Worm (Caenorhabditis elegans) whole organism, mixed stage, embryonic: ENCODE results near the gene unc-53.
A peak's percentile ranks its signal among the peaks of the same experiment; 100 is the strongest.

ENCODE experiments used
- bed-3 ChIP-seq: fragments of 200-800 bp; sonication (Bioruptor generic); optimal IDR thresholded peaks from 3 replicates; lab custom pipeline; 2018; ENCODE audit warnings: mild to moderate bottlenecking, missing genetic modification characterization, moderate library complexity, missing compliant biosample characterization
- blmp-1 ChIP-seq: fragments of 150-350 bp; optimal IDR thresholded peaks from 2 replicates; lab custom pipeline; 2014; ENCODE audit warnings: missing biosample characterization, missing genetic modification characterization
- ceh-43 ChIP-seq: fragments of 200-800 bp; sonication (Bioruptor generic); optimal IDR thresholded peaks from 2 replicates; lab custom pipeline; 2018; ENCODE audit warnings: mild to moderate bottlenecking, missing genetic modification characterization, moderate library complexity, missing compliant biosample characterization
- ceh-83 ChIP-seq: fragments of 200-800 bp; sonication (Bioruptor generic); optimal IDR thresholded peaks from 2 replicates; lab custom pipeline; 2018; ENCODE audit warnings: mild to moderate bottlenecking, missing genetic modification characterization, missing compliant biosample characterization
- ces-1 ChIP-seq: fragments of 150-350 bp; optimal IDR thresholded peaks from 2 replicates; lab custom pipeline; 2014; ENCODE audit warnings: missing biosample characterization, missing genetic modification reagents, missing genetic modification characterization
- cnd-1 ChIP-seq: fragments of 200-800 bp; sonication (Bioruptor generic); optimal IDR thresholded peaks from 2 replicates; lab custom pipeline; 2018; ENCODE audit warnings: mild to moderate bottlenecking, missing genetic modification characterization, missing compliant biosample characterization
- drap-1 ChIP-seq: fragments of 200-800 bp; sonication (Bioruptor generic); optimal IDR thresholded peaks from 3 replicates; lab custom pipeline; 2018; ENCODE audit warnings: mild to moderate bottlenecking, missing genetic modification characterization, missing compliant biosample characterization
- elt-1 ChIP-seq: sonication (generic microtip); optimal IDR thresholded peaks from 2 replicates; lab custom pipeline; 2017; ENCODE audit warnings: missing genetic modification characterization, mild to moderate bottlenecking, missing compliant biosample characterization, antibody characterized with exemption, moderate library complexity, borderline replicate concordance; ENCODE audit not compliant: insufficient read depth
- elt-3 ChIP-seq: fragments of 150-350 bp; optimal IDR thresholded peaks from 2 replicates; lab custom pipeline; 2014; ENCODE audit warnings: missing biosample characterization, missing genetic modification characterization
- ham-2 ChIP-seq: fragments of 200-800 bp; sonication (Bioruptor generic); optimal IDR thresholded peaks from 2 replicates; lab custom pipeline; 2018; ENCODE audit warnings: mild to moderate bottlenecking, missing genetic modification characterization, missing compliant biosample characterization
- hlh-1 ChIP-seq: fragments of 150-350 bp; optimal IDR thresholded peaks from 2 replicates; lab custom pipeline; 2014; ENCODE audit warnings: missing biosample characterization, missing genetic modification reagents, missing genetic modification characterization
- lin-13 ChIP-seq: fragments of 150-350 bp; optimal IDR thresholded peaks from 2 replicates; lab custom pipeline; 2014; ENCODE audit warnings: missing biosample characterization, missing genetic modification characterization
- lin-32 ChIP-seq: fragments of 200-800 bp; sonication (Bioruptor generic); optimal IDR thresholded peaks from 2 replicates; lab custom pipeline; 2018; ENCODE audit warnings: mild to moderate bottlenecking, missing genetic modification characterization, missing compliant biosample characterization
- lsy-2 ChIP-seq: fragments of 150-350 bp; optimal IDR thresholded peaks from 2 replicates; lab custom pipeline; 2014; ENCODE audit warnings: missing biosample characterization, missing genetic modification characterization
- mab-5 ChIP-seq: fragments of 150-350 bp; optimal IDR thresholded peaks from 2 replicates; lab custom pipeline; 2014; ENCODE audit warnings: missing biosample characterization, missing genetic modification characterization
- mep-1 ChIP-seq: fragments of 150-350 bp; optimal IDR thresholded peaks from 2 replicates; lab custom pipeline; 2017; ENCODE audit warnings: missing biosample characterization, missing genetic modification reagents, missing genetic modification characterization, inconsistent platforms
- mls-2 ChIP-seq: sonication (generic microtip); optimal IDR thresholded peaks from 2 replicates; lab custom pipeline; 2016; ENCODE audit warnings: mild to moderate bottlenecking, missing genetic modification characterization, moderate library complexity, missing compliant biosample characterization
- nhr-12 ChIP-seq: fragments of 150-350 bp; optimal IDR thresholded peaks from 2 replicates; lab custom pipeline; 2014; ENCODE audit warnings: missing biosample characterization, missing genetic modification characterization
- nhr-2 ChIP-seq: fragments of 150-350 bp; optimal IDR thresholded peaks from 2 replicates; lab custom pipeline; 2014; ENCODE audit warnings: missing biosample characterization, missing genetic modification characterization
- nhr-237 ChIP-seq: fragments of 150-350 bp; optimal IDR thresholded peaks from 2 replicates; lab custom pipeline; 2014; ENCODE audit warnings: missing biosample characterization, missing genetic modification characterization
- nhr-28 ChIP-seq: fragments of 150-350 bp; optimal IDR thresholded peaks from 2 replicates; lab custom pipeline; 2014; ENCODE audit warnings: missing biosample characterization, missing genetic modification characterization
- nhr-76 ChIP-seq: sonication (generic microtip); optimal IDR thresholded peaks from 2 replicates; lab custom pipeline; 2017; ENCODE audit warnings: missing biosample characterization, missing genetic modification characterization
- pha-4 ChIP-seq: fragments of 150-350 bp; optimal IDR thresholded peaks from 2 replicates; lab custom pipeline; 2018; ENCODE audit warnings: missing biosample characterization, missing genetic modification reagents, missing genetic modification characterization
- sem-2 ChIP-seq: fragments of 200-800 bp; sonication (Bioruptor generic); optimal IDR thresholded peaks from 2 replicates; lab custom pipeline; 2018; ENCODE audit warnings: mild to moderate bottlenecking, missing genetic modification characterization, missing compliant biosample characterization
- snpc-4 ChIP-seq: fragments of 150-350 bp; optimal IDR thresholded peaks from 2 replicates; lab custom pipeline; 2014; ENCODE audit warnings: missing biosample characterization, missing genetic modification characterization
- sptf-1 ChIP-seq: sonication (generic microtip); optimal IDR thresholded peaks from 2 replicates; lab custom pipeline; 2017; ENCODE audit warnings: mild to moderate bottlenecking, missing genetic modification characterization, moderate library complexity, missing compliant biosample characterization
- tbx-8 ChIP-seq: fragments of 200-800 bp; sonication (Bioruptor generic); optimal IDR thresholded peaks from 2 replicates; lab custom pipeline; 2018; ENCODE audit warnings: mild to moderate bottlenecking, missing genetic modification characterization, moderate library complexity, missing compliant biosample characterization
- unc-120 ChIP-seq: sonication (generic microtip); optimal IDR thresholded peaks from 2 replicates; lab custom pipeline; 2017; ENCODE audit warnings: missing genetic modification characterization, missing compliant biosample characterization; ENCODE audit not compliant: poor library complexity, severe bottlenecking
- unc-62 ChIP-seq: fragments of 150-350 bp; optimal IDR thresholded peaks from 2 replicates; lab custom pipeline; 2014; ENCODE audit warnings: missing biosample characterization, missing genetic modification reagents, missing genetic modification characterization
- zip-8 ChIP-seq: fragments of 150-350 bp; optimal IDR thresholded peaks from 2 replicates; lab custom pipeline; 2014; ENCODE audit warnings: missing biosample characterization, missing genetic modification characterization
- ztf-11 ChIP-seq: fragments of 150-350 bp; optimal IDR thresholded peaks from 2 replicates; lab custom pipeline; 2014; ENCODE audit warnings: missing biosample characterization, missing genetic modification characterization

Gene unc-53

DNA sequence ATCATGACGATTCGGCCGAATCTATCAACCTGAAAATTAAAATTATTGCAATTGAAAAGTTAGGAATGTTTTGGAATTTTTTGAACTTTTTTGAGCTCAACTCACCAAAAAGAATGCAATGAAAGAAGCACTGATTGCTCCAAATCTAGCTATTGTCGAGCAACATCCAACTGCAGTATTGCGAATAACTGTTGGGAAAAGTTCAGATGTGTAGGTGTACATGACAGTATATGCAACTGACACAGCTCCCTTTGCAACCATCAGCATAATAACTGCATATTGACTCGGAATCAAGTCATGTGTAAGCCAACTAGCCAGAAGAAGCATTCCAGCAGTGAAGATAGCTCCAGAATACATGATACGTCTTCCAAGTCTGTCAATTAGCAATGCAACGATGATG, 36.7 kb downstream of the unc-53 start:
- no peak for TF ChIP-seq ces-1 (GFP tag; lab: Kevin White, UChicago)
- TF ChIP-seq tbx-8, result no peak
- no peak for TF ChIP-seq ceh-83
- TF ChIP-seq sptf-1 (tag; lab: Kevin White, UChicago), result no peak
- TF ChIP-seq nhr-2, result no peak
- no peak for TF ChIP-seq lsy-2
- no peak for TF ChIP-seq nhr-76 (tag; lab: Kevin White, UChicago)
- no peak for TF ChIP-seq nhr-237
- no peak for TF ChIP-seq cnd-1 (tag; lab: Kevin White, UChicago)
- no peak for TF ChIP-seq ceh-43
- no peak for TF ChIP-seq unc-62 (GFP tag; lab: Kevin White, UChicago)
- no peak for TF ChIP-seq mls-2 (tag; lab: Kevin White, UChicago)
- no peak for TF ChIP-seq mep-1 (tag; lab: Kevin White, UChicago)
- TF ChIP-seq mab-5, result no peak

DNA sequence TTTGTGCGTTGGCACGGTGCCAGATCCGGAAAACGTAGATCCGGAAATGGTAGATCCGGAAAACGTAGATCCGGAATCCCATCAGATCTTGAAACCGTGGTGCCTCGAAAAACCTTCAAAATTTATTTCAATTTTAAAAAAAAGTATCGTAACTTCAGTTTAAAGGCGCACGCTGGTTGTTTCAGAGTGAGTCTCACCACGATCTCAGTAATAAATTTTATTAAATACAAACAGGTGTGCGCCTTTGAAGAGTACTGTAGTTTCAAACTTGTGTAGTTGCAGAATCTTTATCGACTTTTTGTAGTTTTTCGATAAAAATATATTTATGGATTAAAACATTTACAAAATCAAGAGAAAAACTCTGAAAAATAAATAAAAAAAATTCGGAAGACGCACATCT, 38.6 kb downstream of the unc-53 start:
- TF ChIP-seq nhr-2 (no peak), nhr-12 (no peak), ces-1 (GFP tag; lab: Kevin White, UChicago) (no peak), elt-3 (tag; lab: Kevin White, UChicago) (no peak), ztf-11 (tag; lab: Kevin White, UChicago) (no peak)

DNA sequence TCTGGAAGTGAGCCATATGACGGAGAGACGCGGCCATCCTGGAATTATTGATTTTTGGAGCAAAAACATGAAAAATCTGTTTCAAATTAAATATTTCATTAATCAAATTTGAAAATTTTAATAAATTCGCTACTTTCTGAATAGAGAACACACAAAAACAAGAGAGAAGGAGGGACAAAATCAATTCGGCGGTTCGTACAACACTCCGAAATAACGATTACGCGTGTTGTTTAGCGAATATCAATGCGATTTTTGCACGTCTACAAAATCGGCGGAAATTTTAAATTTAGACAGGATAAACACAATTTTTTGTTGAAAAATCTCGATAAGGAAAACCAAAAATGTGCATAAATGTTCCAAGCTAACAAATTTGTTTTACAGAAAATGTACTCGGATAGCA, 39.4 kb downstream of the unc-53 start, which contains the start of the genes sdhd-1 and ilkp-1:
Gene sdhd-1 (minus strand): TSS at position 38 of the 400 bp plus-strand sequence.
Gene ilkp-1 (plus strand): TSS at position 380 of the 400 bp plus-strand sequence.
- TF ChIP-seq lin-32 (GFP tag; lab: Kevin White, UChicago) (no peak), ces-1 (GFP tag; lab: Kevin White, UChicago) (peak; percentile 71), lsy-2 (peak; percentile 49)

DNA sequence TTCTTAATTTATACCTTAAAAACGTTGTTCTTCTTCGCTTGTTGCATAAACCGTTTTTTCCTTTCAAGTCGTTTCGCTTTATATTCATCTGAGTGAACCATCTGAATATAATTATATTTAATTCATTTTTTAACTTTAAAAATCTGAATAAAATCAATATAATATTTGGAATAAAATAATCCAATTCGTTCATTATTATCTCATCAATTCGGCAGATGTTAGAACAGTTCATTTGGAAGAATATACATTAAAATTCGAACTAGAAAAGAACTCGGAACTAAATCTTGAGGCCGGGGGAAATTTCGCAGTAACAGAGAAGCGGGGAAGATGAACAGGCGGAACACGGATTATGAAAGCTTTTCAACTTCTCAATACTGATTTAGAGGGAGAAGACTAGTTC, 40.3 kb downstream of the unc-53 start, which contains the start of gene F33A8.4:
Gene F33A8.4 (minus strand): TSS at position 101 of the 400 bp plus-strand sequence.
- no peak for TF ChIP-seq hlh-1 (tag; lab: Kevin White, UChicago)
- no peak for TF ChIP-seq cnd-1 (tag; lab: Kevin White, UChicago)
- TF ChIP-seq zip-8 (tag; lab: Kevin White, UChicago), result no peak
- TF ChIP-seq bed-3, result no peak
- TF ChIP-seq lsy-2, result no peak
- no peak for TF ChIP-seq mep-1 (tag; lab: Kevin White, UChicago)
- TF ChIP-seq elt-1 (tag; lab: Kevin White, UChicago), result no peak
- no peak for TF ChIP-seq lin-13 (tag; lab: Kevin White, UChicago)
- TF ChIP-seq nhr-28 (tag; lab: Kevin White, UChicago), result no peak
- no peak for TF ChIP-seq ham-2
- no peak for TF ChIP-seq snpc-4 (tag; lab: Kevin White, UChicago)

DNA sequence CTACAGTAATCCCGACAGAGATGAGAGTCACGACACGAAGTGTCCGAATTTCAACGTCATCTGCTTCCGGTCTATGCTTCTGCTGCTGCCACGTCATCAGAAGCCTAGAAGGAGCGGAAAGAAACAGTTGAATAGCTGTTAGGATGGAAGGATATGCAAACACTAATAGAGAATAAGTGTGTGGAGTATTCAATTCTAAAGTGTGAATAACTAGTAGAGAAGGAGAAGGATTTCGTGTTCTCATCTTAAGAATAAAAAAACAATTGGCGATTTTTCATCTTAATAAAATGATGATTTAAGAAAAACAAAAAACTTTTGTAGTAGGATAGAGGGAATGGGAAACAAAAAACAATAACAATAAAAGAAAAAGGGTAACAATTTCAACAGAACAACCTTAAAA, 43.4 kb downstream of the unc-53 start, which contains the start of gene col-83:
Gene col-83 (minus strand): TSS at position 101 of the 400 bp plus-strand sequence.
- TF ChIP-seq lsy-2 (no peak), unc-62 (GFP tag; lab: Kevin White, UChicago) (no peak), mab-5 (no peak), nhr-12 (no peak), ces-1 (GFP tag; lab: Kevin White, UChicago) (no peak), blmp-1 (no peak), lin-32 (GFP tag; lab: Kevin White, UChicago) (no peak), ceh-43 (no peak), zip-8 (tag; lab: Kevin White, UChicago) (no peak), lin-13 (tag; lab: Kevin White, UChicago) (no peak), hlh-1 (tag; lab: Kevin White, UChicago) (no peak), bed-3 (no peak), mls-2 (tag; lab: Kevin White, UChicago) (no peak), ceh-83 (no peak), unc-120 (tag; lab: Kevin White, UChicago) (no peak), nhr-237 (no peak), ham-2 (no peak), pha-4 (no peak), sem-2 (GFP tag; lab: Kevin White, UChicago) (no peak)
- TF ChIP-seq, all 35 proteins: peak for 0

DNA sequence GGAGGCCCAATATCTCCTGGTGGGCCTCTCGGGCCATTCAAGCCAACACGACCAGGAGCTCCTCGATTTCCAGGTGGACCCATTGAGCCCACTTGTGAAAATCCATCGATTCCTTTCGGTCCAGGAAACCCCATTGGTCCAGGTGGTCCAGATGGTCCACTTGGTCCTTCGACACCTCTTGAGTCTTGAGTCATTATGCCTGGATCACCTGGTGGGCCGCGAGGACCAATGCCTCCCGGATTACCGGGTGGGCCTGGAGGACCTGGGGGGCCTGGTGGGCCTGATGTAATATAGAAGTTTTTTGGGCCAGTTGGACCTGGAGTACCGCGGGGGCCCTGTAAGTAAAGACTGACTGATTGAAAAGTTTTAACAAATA, 45.1 kb downstream of the unc-53 start:
- TF ChIP-seq nhr-237 (no peak), mep-1 (tag; lab: Kevin White, UChicago) (no peak), elt-3 (tag; lab: Kevin White, UChicago) (no peak), drap-1 (GFP tag; lab: Kevin White, UChicago) (no peak), bed-3 (no peak), snpc-4 (tag; lab: Kevin White, UChicago) (no peak), sptf-1 (tag; lab: Kevin White, UChicago) (no peak), nhr-2 (no peak)
